Worm (Caenorhabditis elegans): ENCODE measurements around the gene C30G12.2.

ce11 chrII:7280584-7280983 is 9.6 kb upstream of the C30G12.2 start:
- TF ChIP-seq ama-1 (optimal IDR thresholded peaks at IDR 0.05) = no peak
- TF ChIP-seq tbx-2 (tag; optimal IDR thresholded peaks at IDR 0.05) = no peak
- no peak for TF ChIP-seq pha-4 (tag; optimal IDR thresholded peaks at IDR 0.05)
- no peak for TF ChIP-seq fkh-10 (GFP tag; optimal IDR thresholded peaks at IDR 0.05)
- TF ChIP-seq tbx-7 (tag; optimal IDR thresholded peaks at IDR 0.05) = no peak
- no peak for TF ChIP-seq ceh-48 (tag; optimal IDR thresholded peaks at IDR 0.05)
- no peak for TF ChIP-seq unc-42 (tag; optimal IDR thresholded peaks at IDR 0.05)
- no peak for TF ChIP-seq lin-11 (tag; optimal IDR thresholded peaks at IDR 0.05)
- TF ChIP-seq che-1 (tag; optimal IDR thresholded peaks at IDR 0.05) = no peak

All from whole organism, late embryonic.